Worm (Caenorhabditis elegans) whole organism, L3 larva: ENCODE data around the gene his-48.

Experiments
- R02D3.7 ChIP-seq: fragments of 150-350 bp; optimal IDR thresholded peaks from 2 replicates; lab custom pipeline; 2014; ENCODE audit warnings: missing biosample characterization, missing genetic modification characterization
- aly-2 ChIP-seq: fragments of 150-350 bp; optimal IDR thresholded peaks from 2 replicates; lab custom pipeline; 2014; ENCODE audit warnings: missing biosample characterization, missing genetic modification characterization
- elt-2 ChIP-seq: sonication (generic microtip); optimal IDR thresholded peaks from 2 replicates; lab custom pipeline; 2016; ENCODE audit warnings: missing genetic modification reagents, mild to moderate bottlenecking, missing genetic modification characterization, missing compliant biosample characterization
- hmg-11 ChIP-seq: sonication (generic microtip); optimal IDR thresholded peaks from 2 replicates; lab custom pipeline; 2016; ENCODE audit warnings: missing genetic modification characterization, missing compliant biosample characterization
- lin-39 ChIP-seq: fragments of 150-350 bp; optimal IDR thresholded peaks from 2 replicates; lab custom pipeline; 2018; ENCODE audit warnings: missing biosample characterization, missing genetic modification reagents, missing genetic modification characterization
- nfya-1 ChIP-seq: sonication (generic microtip); optimal IDR thresholded peaks from 2 replicates; lab custom pipeline; 2017; ENCODE audit warnings: missing genetic modification characterization, mild to moderate bottlenecking, missing compliant biosample characterization, antibody characterized with exemption, moderate library complexity; ENCODE audit not compliant: insufficient read depth
- nhr-11 ChIP-seq: fragments of 150-350 bp; optimal IDR thresholded peaks from 2 replicates; lab custom pipeline; 2014; ENCODE audit warnings: missing biosample characterization, missing genetic modification characterization
- nhr-25 ChIP-seq: sonication (generic microtip); optimal IDR thresholded peaks from 2 replicates; lab custom pipeline; 2017; ENCODE audit warnings: missing biosample characterization, missing genetic modification characterization
- nhr-76 ChIP-seq: fragments of 150-350 bp; sonication (generic microtip); optimal IDR thresholded peaks from 5 replicates; lab custom pipeline; 2014; ENCODE audit warnings: missing biosample characterization, missing genetic modification characterization
- snpc-4 ChIP-seq: fragments of 150-350 bp; optimal IDR thresholded peaks from 2 replicates; lab custom pipeline; 2014; ENCODE audit warnings: missing biosample characterization, missing genetic modification characterization
- unc-62 ChIP-seq: fragments of 150-350 bp; sonication (generic microtip); optimal IDR thresholded peaks from 4 replicates; lab custom pipeline; 2014; ENCODE audit warnings: missing biosample characterization, missing genetic modification reagents, missing genetic modification characterization
- ztf-11 ChIP-seq: fragments of 150-350 bp; optimal IDR thresholded peaks from 2 replicates; lab custom pipeline; 2014; ENCODE audit warnings: missing biosample characterization, missing genetic modification characterization

DNA sequence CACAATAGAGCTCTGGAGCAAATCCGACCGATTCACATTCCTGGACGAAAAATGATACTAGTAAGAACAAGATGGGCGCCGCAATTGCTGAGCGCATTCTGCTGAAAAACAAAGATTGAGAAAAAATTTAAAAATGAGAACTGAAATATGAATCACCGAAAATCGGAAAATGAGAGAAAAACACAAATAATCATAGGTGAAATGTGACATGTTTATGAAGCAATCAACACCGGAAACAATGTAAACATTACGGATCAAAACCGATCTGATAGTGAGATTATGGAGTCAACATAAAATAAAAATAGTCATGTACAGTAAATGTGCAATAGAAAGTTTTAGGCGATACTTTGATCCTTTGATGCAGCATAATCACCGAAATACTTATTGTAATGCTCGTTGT lies 10.7 kb upstream of the his-48 start, which contains the start of gene dnj-2:
- TF ChIP-seq nfya-1 (tag; lab: Kevin White, UChicago) = no peak
- no peak for TF ChIP-seq nhr-25 (tag; lab: Kevin White, UChicago)
- TF ChIP-seq elt-2 (tag; lab: Kevin White, UChicago) = no peak
- TF ChIP-seq ztf-11 (tag; lab: Kevin White, UChicago) = no peak
- no peak for TF ChIP-seq snpc-4 (tag; lab: Kevin White, UChicago)
- TF ChIP-seq R02D3.7 (tag; lab: Kevin White, UChicago) = no peak
- TF ChIP-seq nhr-11 (tag; lab: Kevin White, UChicago) = no peak
- no peak for TF ChIP-seq hmg-11 (tag; lab: Kevin White, UChicago)
- no peak for TF ChIP-seq unc-62 (GFP tag; lab: Kevin White, UChicago)
- TF ChIP-seq nhr-76 (tag; lab: Kevin White, UChicago) = no peak
- no peak for TF ChIP-seq aly-2 (tag; lab: Kevin White, UChicago)
- no peak for TF ChIP-seq lin-39 (tag; lab: Kevin White, UChicago)
